Fruit fly (Drosophila melanogaster) S2 (cell line): ENCODE data around the gene Tsp39D.
A peak's percentile ranks its signal among the peaks of the same experiment; 100 is the strongest.

ENCODE experiments used
- CG8478 ChIP-seq: fragments of >200 bp; optimal IDR thresholded peaks from 2 replicates; lab custom pipeline; 2018
- CTCF ChIP-seq, 2 experiments: fragments of >200 bp; optimal IDR thresholded peaks; 2 replicates each; lab custom pipeline; 2018

Tsp39D gene

DNA sequence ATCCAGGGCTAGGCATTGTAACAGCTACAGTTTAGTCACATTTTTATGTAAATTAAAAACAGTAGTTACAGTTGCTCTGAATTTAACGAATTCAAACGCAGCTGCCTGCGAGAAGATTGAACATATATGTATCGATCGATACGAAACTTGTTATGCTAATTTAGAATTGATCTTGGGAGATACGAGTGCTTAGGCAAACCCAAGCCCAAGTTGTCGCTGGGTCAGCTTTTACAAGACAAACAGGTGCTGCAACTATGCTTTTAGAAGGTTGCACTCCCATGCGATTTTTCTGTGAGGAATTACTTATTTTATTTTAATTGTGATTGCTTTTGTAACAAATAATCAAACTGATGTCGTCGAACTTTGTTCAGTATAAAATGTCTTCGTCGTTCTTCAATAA is 27.7 kb upstream of the Tsp39D start:
- no peak for TF ChIP-seq CTCF (optimal IDR thresholded peaks at IDR 0.05; lab: Kevin White, UChicago)

DNA sequence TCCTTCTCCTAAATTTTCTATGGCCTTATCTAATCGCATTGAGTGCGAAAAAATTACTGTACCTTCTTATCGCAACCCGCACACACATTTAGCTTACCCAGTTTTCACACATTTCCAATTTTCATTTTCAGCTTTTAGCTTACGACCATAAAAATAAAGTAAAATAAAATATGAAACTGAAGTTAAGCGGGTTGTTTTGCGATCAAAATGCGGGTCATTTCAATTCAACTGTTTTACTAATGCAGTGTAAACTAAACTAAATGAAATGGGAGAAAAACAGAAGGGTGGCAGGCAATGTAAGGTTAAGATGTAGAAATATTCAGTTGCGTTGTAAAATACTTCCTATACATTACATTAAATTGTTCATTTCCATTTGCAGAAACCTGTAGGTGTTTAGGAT is 22.2 kb upstream of the Tsp39D start:
- TF ChIP-seq CG8478 (lab: Kevin White, UChicago) (no peak), CTCF (optimal IDR thresholded peaks at IDR 0.05; lab: Kevin White, UChicago) (no peak)

- TF ChIP-seq CTCF (optimal IDR thresholded peaks at IDR 0.05; lab: Kevin White, UChicago) = no peak
- TF ChIP-seq CG8478 (lab: Kevin White, UChicago) = no peak
These were observed 19.9 kb upstream of the Tsp39D start for dm6 chr2L:21324438-21324890.

DNA sequence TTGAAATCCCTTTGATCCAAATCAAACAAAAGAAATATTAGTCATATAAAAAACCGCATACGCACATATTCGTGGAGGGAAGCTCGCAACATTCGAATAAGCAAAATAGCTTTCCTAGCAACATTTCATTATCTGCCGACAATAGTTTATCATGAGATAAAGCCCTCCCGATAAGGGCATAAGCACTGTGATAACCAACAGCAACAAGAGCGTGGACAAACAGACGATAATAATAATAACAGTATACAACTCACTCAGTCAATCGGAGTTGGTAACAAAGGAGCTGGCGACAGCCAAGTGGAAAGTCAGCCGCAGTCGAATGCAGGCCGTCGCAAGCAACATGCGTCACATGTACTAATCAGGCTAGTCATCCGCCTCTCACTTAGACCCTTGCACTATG is 15.1 kb upstream of the Tsp39D start:
- no peak for TF ChIP-seq CTCF (optimal IDR thresholded peaks at IDR 0.05; lab: Kevin White, UChicago)
- no peak for TF ChIP-seq CG8478 (lab: Kevin White, UChicago)

DNA sequence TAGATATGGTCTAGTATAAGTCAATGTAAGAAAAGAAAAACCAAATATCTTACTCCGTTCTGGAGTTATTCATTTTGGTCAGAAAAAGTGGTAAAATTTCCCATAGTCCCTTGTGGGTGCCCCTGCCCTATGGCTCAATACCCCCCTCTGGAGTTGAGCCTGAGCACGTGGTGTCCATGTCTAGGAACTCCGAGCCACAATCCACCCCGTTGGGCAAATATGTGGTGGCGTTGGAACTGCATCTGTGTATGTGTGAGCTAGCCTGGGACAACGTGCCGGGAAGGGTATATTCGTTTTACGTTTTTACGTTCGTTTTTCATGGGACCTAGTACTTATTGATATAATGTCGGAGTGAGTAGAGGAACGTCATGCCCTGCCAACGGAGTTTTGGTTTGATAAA is 13.6 kb upstream of the Tsp39D start:
- no peak for TF ChIP-seq CG8478 (lab: Kevin White, UChicago)
- TF ChIP-seq CTCF (optimal IDR thresholded peaks at IDR 0.05; lab: Kevin White, UChicago) = no peak

DNA sequence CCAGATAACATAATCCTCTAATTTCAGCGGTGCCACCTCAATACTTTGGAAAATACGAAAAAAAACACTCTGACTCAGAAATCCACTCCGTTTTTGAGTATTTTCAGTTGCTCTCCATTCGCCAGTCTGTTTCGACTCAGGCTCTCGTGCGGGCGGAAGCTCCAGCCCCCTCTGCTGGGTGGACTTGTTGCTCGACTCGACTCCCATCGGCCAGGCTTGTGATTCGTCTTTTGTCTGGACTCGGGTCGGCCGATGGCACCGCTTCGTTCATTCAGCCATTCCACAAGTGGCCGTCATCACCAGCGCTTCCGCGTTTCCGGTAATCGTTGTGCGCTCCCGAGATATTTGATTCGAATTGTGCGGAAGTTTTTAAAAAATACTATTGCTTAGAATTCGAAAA is 12.9 kb upstream of the Tsp39D start, which contains the start of gene dimm:
Gene dimm (plus strand): TSS at position 255 of the 400 bp plus-strand sequence.
- TF ChIP-seq CTCF (optimal IDR thresholded peaks at IDR 0.05; lab: Kevin White, UChicago) (no peak), CG8478 (lab: Kevin White, UChicago) (no peak)

DNA sequence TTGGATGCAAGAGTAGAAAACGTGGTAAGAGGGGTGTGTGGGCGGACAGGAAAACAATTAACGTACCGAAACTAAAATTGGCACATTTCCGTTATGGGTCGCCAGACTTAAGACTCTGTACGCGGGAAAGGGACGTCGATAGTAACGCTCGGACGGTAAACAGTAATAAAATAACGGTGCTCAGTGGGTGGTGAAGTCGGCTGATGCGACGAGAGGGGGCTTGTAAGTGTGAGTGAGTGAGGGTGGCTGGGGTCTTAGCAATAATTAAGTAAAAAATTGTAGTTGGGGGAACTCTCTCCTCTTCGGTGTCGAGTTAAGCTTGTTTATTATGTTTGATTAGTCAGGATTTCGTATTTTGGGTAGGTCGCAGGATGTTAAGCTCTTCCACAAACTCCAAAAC is 2.7 kb upstream of the Tsp39D start:
- TF ChIP-seq CTCF (optimal IDR thresholded peaks at IDR 0.05; lab: Kevin White, UChicago) (no peak), CG8478 (lab: Kevin White, UChicago) (no peak)

- TF ChIP-seq CTCF (optimal IDR thresholded peaks at IDR 0.05; lab: Kevin White, UChicago) (no peak), CG8478 (lab: Kevin White, UChicago) (no peak)
These were observed 16.5 kb downstream of the Tsp39D start, which contains the start of gene dtr for dm6 chr2L:21360916-21361315. TSS of gene dtr (plus strand) at chr2L:21361216.

DNA sequence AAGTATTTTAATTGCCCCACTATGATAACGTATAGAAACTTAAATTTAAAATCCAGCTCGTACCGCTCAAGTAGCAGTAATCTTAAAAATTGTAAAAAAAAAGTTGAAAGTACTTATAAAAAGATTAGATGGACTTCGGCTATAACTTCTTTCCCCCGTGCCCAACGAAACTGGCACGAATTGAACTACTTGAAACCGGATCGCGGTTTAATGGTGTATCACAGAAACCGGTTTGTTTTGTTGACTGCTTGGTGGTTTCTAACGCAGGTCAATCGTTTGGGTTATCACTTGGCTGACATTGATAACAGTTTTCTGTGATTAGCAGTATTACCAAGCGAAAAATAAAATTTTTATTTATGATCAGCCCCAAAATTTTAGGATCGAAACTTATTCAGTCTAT is 22.9 kb downstream of the Tsp39D start:
- no peak for TF ChIP-seq CG8478 (lab: Kevin White, UChicago)
- TF ChIP-seq CTCF (optimal IDR thresholded peaks at IDR 0.05; lab: Kevin White, UChicago) = no peak

dm6 chr2L:21369606-21370005 is 25.2 kb downstream of the Tsp39D start, which contains the start of gene Gr39b:
TSS of gene Gr39b (minus strand) at chr2L:21369706.
- TF ChIP-seq CTCF (optimal IDR thresholded peaks at IDR 0.05; lab: Kevin White, UChicago) = no peak
- no peak for TF ChIP-seq CG8478 (lab: Kevin White, UChicago)

DNA sequence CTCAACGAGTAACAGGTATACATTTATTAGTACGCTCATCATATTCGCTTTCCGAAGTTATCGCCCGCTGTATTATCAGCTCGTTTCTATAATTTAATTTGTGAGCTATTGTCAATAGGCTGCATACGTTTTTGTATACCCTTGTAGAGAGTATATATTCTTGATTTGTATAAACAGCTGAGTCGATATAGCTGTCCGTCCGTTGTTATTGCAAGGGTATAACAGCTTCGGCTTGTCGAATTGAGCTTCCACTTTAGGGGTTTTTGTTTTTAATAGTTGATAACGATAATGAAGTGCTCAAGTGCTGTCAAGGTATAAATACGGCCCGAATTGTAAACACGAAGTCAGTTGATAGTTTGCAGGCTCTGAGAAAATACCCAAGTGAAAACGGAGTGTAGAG is 26.5 kb downstream of the Tsp39D start, which contains the start of gene CG8665:
Gene CG8665 (plus strand): TSS at position 342 of the 400 bp plus-strand sequence.
- no peak for TF ChIP-seq CTCF (optimal IDR thresholded peaks at IDR 0.05; lab: Kevin White, UChicago)
- TF ChIP-seq CG8478 (lab: Kevin White, UChicago) = no peak

DNA sequence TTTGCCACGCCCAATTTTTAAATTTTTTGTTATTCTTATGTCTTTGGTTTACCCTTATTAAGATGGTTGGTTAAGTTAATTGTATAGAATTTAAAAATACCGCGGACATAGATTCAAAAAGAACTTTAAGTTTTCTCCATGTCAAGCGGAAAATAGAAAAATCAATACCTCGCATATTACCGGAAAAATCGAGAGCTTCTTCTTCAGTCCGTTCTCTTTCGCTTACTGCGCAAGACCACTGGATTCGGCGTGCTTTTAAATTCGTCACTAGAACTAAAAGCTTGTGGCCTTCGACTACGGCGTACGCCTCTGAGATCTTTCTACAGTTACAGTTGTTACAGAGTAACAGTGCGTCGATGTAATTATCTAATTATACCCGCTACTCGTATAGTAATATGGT is 33.6 kb downstream of the Tsp39D start:
- TF ChIP-seq CTCF (optimal IDR thresholded peaks at IDR 0.05; lab: Kevin White, UChicago) (no peak), CG8478 (lab: Kevin White, UChicago) (no peak)

dm6 chr2L:21379790-21380349 is 35.5 kb downstream of the Tsp39D start, which contains the start of gene nrv3:
TSS of gene nrv3 (plus strand) at chr2L:21380000.
- no peak for TF ChIP-seq CG8478 (lab: Kevin White, UChicago)
- peak; percentile 42 to 68 for TF ChIP-seq CTCF (optimal IDR thresholded peaks at IDR 0.05; lab: Kevin White, UChicago)

dm6 chr2L:21381379-21381778 is 37.0 kb downstream of the Tsp39D start:
- TF ChIP-seq CG8478 (lab: Kevin White, UChicago) = no peak
- no peak for TF ChIP-seq CTCF (optimal IDR thresholded peaks at IDR 0.05; lab: Kevin White, UChicago)

dm6 chr2L:21396714-21397654 is 52.6 kb downstream of the Tsp39D start:
- no peak for TF ChIP-seq CG8478 (lab: Kevin White, UChicago)
- TF ChIP-seq CTCF (optimal IDR thresholded peaks at IDR 0.05; lab: Kevin White, UChicago) = peak in 1 of 2 experiments; percentile 39
